Fruit fly (Drosophila melanogaster) whole organism, embryonic: Measurements from ENCODE around the gene kek4.

ENCODE experiments used
- Ada2b ChIP-seq: fragments of 200-800 bp; sonication (Bioruptor generic); IDR thresholded peaks from 2 replicates; pipeline ENCODE4 v1.3.6; 2022; ENCODE audit warnings: missing biosample characterization, missing genetic modification characterization
- Atf3 ChIP-seq: fragments of 200-800 bp; sonication (Bioruptor generic); optimal IDR thresholded peaks from 3 replicates; lab custom pipeline; 2016; ENCODE audit warnings: missing biosample characterization, missing genetic modification characterization
- BtbVII ChIP-seq: fragments of 200-800 bp; sonication (Bioruptor generic); optimal IDR thresholded peaks from 3 replicates; lab custom pipeline; 2017; ENCODE audit warnings: missing biosample characterization, mild to moderate bottlenecking, missing genetic modification characterization
- CG10274 ChIP-seq: fragments of 200-800 bp; sonication (Bioruptor generic); optimal IDR thresholded peaks from 3 replicates; lab custom pipeline; 2017; ENCODE audit warnings: missing biosample characterization, mild to moderate bottlenecking, missing genetic modification characterization
- CG12769 ChIP-seq: fragments of 200-800 bp; sonication (Bioruptor generic); optimal IDR thresholded peaks from 2 replicates; lab custom pipeline; 2019; ENCODE audit warnings: missing biosample characterization, mild to moderate bottlenecking, missing genetic modification characterization, moderate library complexity
- CG13894 ChIP-seq: fragments of 200-800 bp; sonication (Bioruptor generic); optimal IDR thresholded peaks from 3 replicates; lab custom pipeline; 2018; ENCODE audit warnings: missing biosample characterization, mild to moderate bottlenecking, missing genetic modification characterization, moderate library complexity
- CG15073 ChIP-seq: fragments of 200-800 bp; sonication (Bioruptor generic); optimal IDR thresholded peaks from 2 replicates; lab custom pipeline; 2016; ENCODE audit warnings: missing biosample characterization, missing genetic modification characterization
- CG1603 ChIP-seq: fragments of 200-800 bp; sonication (Bioruptor generic); optimal IDR thresholded peaks from 2 replicates; lab custom pipeline; 2019; ENCODE audit warnings: missing biosample characterization, mild to moderate bottlenecking, missing genetic modification characterization, moderate library complexity
- CG1792 ChIP-seq: fragments of 200-800 bp; sonication (Bioruptor generic); optimal IDR thresholded peaks from 2 replicates; lab custom pipeline; 2016; ENCODE audit warnings: missing biosample characterization, missing genetic modification characterization
- CG18476 ChIP-seq: fragments of 200-800 bp; sonication (Bioruptor generic); optimal IDR thresholded peaks from 2 replicates; lab custom pipeline; 2016; ENCODE audit warnings: missing biosample characterization, mild to moderate bottlenecking, missing genetic modification characterization
- CG2199 ChIP-seq: fragments of 200-800 bp; sonication (Bioruptor generic); IDR thresholded peaks from 3 replicates; pipeline ENCODE4 v1.3.6; 2022; ENCODE audit warnings: missing biosample characterization, missing genetic modification characterization
- CG30431 ChIP-seq: fragments of 200-800 bp; sonication (Bioruptor generic); optimal IDR thresholded peaks from 2 replicates; lab custom pipeline; 2017; ENCODE audit warnings: missing biosample characterization, missing genetic modification characterization
- CG31365 ChIP-seq: fragments of 200-800 bp; sonication (Bioruptor generic); optimal IDR thresholded peaks from 2 replicates; lab custom pipeline; 2018; ENCODE audit warnings: missing biosample characterization, mild to moderate bottlenecking, missing genetic modification characterization
- CG4328 ChIP-seq: fragments of 200-800 bp; sonication (Bioruptor generic); optimal IDR thresholded peaks from 3 replicates; lab custom pipeline; 2017; ENCODE audit warnings: missing biosample characterization, missing genetic modification reagents, missing genetic modification characterization
- CG5180 ChIP-seq: fragments of 200-800 bp; sonication (Bioruptor generic); optimal IDR thresholded peaks from 3 replicates; lab custom pipeline; 2017; ENCODE audit warnings: missing biosample characterization, missing genetic modification characterization, mild to moderate bottlenecking, moderate library complexity, missing genetic modification reagents
- CG6272 ChIP-seq: fragments of 200-800 bp; sonication (Bioruptor generic); IDR thresholded peaks from 2 replicates; pipeline ENCODE4 v1.3.6; 2022; ENCODE audit warnings: missing biosample characterization, missing genetic modification characterization
- CG6689 ChIP-seq: fragments of 200-800 bp; sonication (Bioruptor generic); IDR thresholded peaks from 2 replicates; pipeline ENCODE4 v1.3.6; 2022; ENCODE audit warnings: missing biosample characterization, missing genetic modification characterization
- CG6765 ChIP-seq: fragments of 200-800 bp; sonication (Bioruptor generic); optimal IDR thresholded peaks from 3 replicates; lab custom pipeline; 2017; ENCODE audit warnings: missing biosample characterization, mild to moderate bottlenecking, missing genetic modification characterization
- D ChIP-seq, 2 experiments: fragments of 200-800 bp in 1 of 2; fragments of >200 bp in 1 of 2; sonication (Bioruptor generic) in 1 of 2; optimal IDR thresholded peaks; 2 replicates in 1 of 2; 3 replicates in 1 of 2; lab custom pipeline; 2017; ENCODE audit warnings: mild to moderate bottlenecking in 1 of 2, missing biosample characterization in 1 of 2, missing genetic modification characterization in 1 of 2, missing genetic modification reagents in 1 of 2
- D19A ChIP-seq: fragments of 200-800 bp; optimal IDR thresholded peaks from 3 replicates; lab custom pipeline; 2019; ENCODE audit warnings: missing biosample characterization, mild to moderate bottlenecking, missing genetic modification characterization, moderate library complexity
- D19B ChIP-seq: fragments of 200-800 bp; sonication (Bioruptor generic); optimal IDR thresholded peaks from 2 replicates; lab custom pipeline; 2017; ENCODE audit warnings: missing biosample characterization, mild to moderate bottlenecking, missing genetic modification characterization
- Dad ChIP-seq: fragments of 200-800 bp; sonication (Bioruptor generic); optimal IDR thresholded peaks from 3 replicates; lab custom pipeline; 2016; ENCODE audit warnings: missing biosample characterization, missing genetic modification characterization
- Dref ChIP-seq: fragments of 200-800 bp; sonication (Bioruptor generic); IDR thresholded peaks from 2 replicates; pipeline ENCODE4 v1.3.6; 2022; ENCODE audit warnings: missing biosample characterization, missing genetic modification characterization
- Fer2 ChIP-seq: fragments of 200-800 bp; sonication (Bioruptor generic); optimal IDR thresholded peaks from 2 replicates; lab custom pipeline; 2018; ENCODE audit warnings: missing biosample characterization, mild to moderate bottlenecking, missing genetic modification characterization, moderate library complexity
- HLH3B ChIP-seq: fragments of 200-800 bp; sonication (Bioruptor generic); IDR thresholded peaks from 2 replicates; pipeline ENCODE4 v1.3.6; 2022; ENCODE audit warnings: missing biosample characterization, missing genetic modification characterization
- NC2β ChIP-seq: fragments of 200-800 bp; sonication (Bioruptor generic); optimal IDR thresholded peaks from 2 replicates; lab custom pipeline; 2016; ENCODE audit warnings: missing biosample characterization, missing genetic modification characterization
- Ravus ChIP-seq: fragments of 200-800 bp; sonication (Bioruptor generic); IDR thresholded peaks from 2 replicates; pipeline ENCODE4 v1.3.6; 2022; ENCODE audit warnings: missing biosample characterization, missing genetic modification characterization
- Sox100B ChIP-seq: fragments of 200-800 bp; sonication (Bioruptor generic); optimal IDR thresholded peaks from 3 replicates; lab custom pipeline; 2018; ENCODE audit warnings: missing biosample characterization, mild to moderate bottlenecking, missing genetic modification characterization
- Sry-β ChIP-seq: fragments of 200-800 bp; sonication (Bioruptor generic); optimal IDR thresholded peaks from 2 replicates; lab custom pipeline; 2018; ENCODE audit warnings: missing biosample characterization, mild to moderate bottlenecking, missing genetic modification characterization, moderate library complexity
- Vsx1 ChIP-seq: fragments of 200-800 bp; sonication (Bioruptor generic); optimal IDR thresholded peaks from 2 replicates; lab custom pipeline; 2017; ENCODE audit warnings: missing biosample characterization, mild to moderate bottlenecking, missing genetic modification characterization, missing genetic modification reagents
- abd-A ChIP-seq: fragments of 200-800 bp; sonication (Bioruptor generic); optimal IDR thresholded peaks from 3 replicates; lab custom pipeline; 2019; ENCODE audit warnings: missing biosample characterization, mild to moderate bottlenecking, missing genetic modification characterization, moderate library complexity
- ato ChIP-seq: fragments of 200-800 bp; sonication (Bioruptor generic); IDR thresholded peaks from 2 replicates; pipeline ENCODE4 v1.3.6; 2022; ENCODE audit warnings: missing biosample characterization, missing genetic modification characterization; ENCODE audit not compliant: partially characterized antibody
- bigmax ChIP-seq: fragments of 200-800 bp; sonication (Bioruptor generic); optimal IDR thresholded peaks from 2 replicates; lab custom pipeline; 2018; ENCODE audit warnings: missing biosample characterization, mild to moderate bottlenecking, missing genetic modification characterization
- cwo ChIP-seq: fragments of 200-800 bp; sonication (Bioruptor generic); optimal IDR thresholded peaks from 3 replicates; lab custom pipeline; 2017; ENCODE audit warnings: missing biosample characterization, missing genetic modification characterization, mild to moderate bottlenecking, moderate library complexity, missing genetic modification reagents
- dpn ChIP-seq, 2 experiments: fragments of 200-800 bp; sonication (Bioruptor generic); optimal IDR thresholded peaks; 3 replicates each; lab custom pipeline; 2016; ENCODE audit warnings: missing biosample characterization in 2 of 2, missing genetic modification characterization in 2 of 2
- gt ChIP-seq: fragments of 200-800 bp; sonication (Bioruptor generic); IDR thresholded peaks from 2 replicates; pipeline ENCODE4 v1.3.6; 2022; ENCODE audit warnings: missing biosample characterization, missing genetic modification characterization
- her ChIP-seq: fragments of 200-800 bp; sonication (Bioruptor generic); optimal IDR thresholded peaks from 2 replicates; lab custom pipeline; 2016; ENCODE audit warnings: missing biosample characterization, missing genetic modification characterization
- kay ChIP-seq: fragments of 200-800 bp; sonication (Bioruptor generic); optimal IDR thresholded peaks from 2 replicates; lab custom pipeline; 2016; ENCODE audit warnings: missing biosample characterization, missing genetic modification characterization
- kni ChIP-seq: fragments of 200-800 bp; sonication (Bioruptor generic); optimal IDR thresholded peaks from 3 replicates; lab custom pipeline; 2017; ENCODE audit warnings: mild to moderate bottlenecking, missing biosample characterization, missing genetic modification reagents, missing genetic modification characterization
- lbe ChIP-seq: fragments of 200-800 bp; sonication (Bioruptor generic); optimal IDR thresholded peaks from 2 replicates; lab custom pipeline; 2016; ENCODE audit warnings: missing biosample characterization, mild to moderate bottlenecking, missing genetic modification characterization
- pnt ChIP-seq: fragments of 200-800 bp; sonication (Bioruptor generic); optimal IDR thresholded peaks from 3 replicates; lab custom pipeline; 2016; ENCODE audit warnings: missing biosample characterization, missing genetic modification characterization
- psq ChIP-seq: fragments of 200-800 bp; sonication (Bioruptor generic); optimal IDR thresholded peaks from 2 replicates; lab custom pipeline; 2017; ENCODE audit warnings: missing biosample characterization, missing genetic modification characterization
- sc ChIP-seq, 3 experiments: fragments of >200 bp in 2 of 3; fragments of 200-800 bp in 1 of 3; sonication (Bioruptor generic) in 1 of 3; optimal IDR thresholded peaks; 2 replicates in 2 of 3; 3 replicates in 1 of 3; lab custom pipeline; 2017; ENCODE audit warnings: mild to moderate bottlenecking in 1 of 3, missing biosample characterization in 1 of 3, missing genetic modification characterization in 1 of 3, missing genetic modification reagents in 1 of 3
- sima ChIP-seq: fragments of 200-800 bp; sonication (Bioruptor generic); optimal IDR thresholded peaks from 2 replicates; lab custom pipeline; 2016; ENCODE audit warnings: missing biosample characterization, missing genetic modification characterization
- sisA ChIP-seq: fragments of 200-800 bp; sonication (Bioruptor generic); IDR thresholded peaks from 2 replicates; pipeline ENCODE4 v1.3.6; 2022; ENCODE audit warnings: missing biosample characterization, missing genetic modification characterization
- stwl ChIP-seq: fragments of 200-800 bp; sonication (Bioruptor generic); optimal IDR thresholded peaks from 3 replicates; lab custom pipeline; 2018; ENCODE audit warnings: missing biosample characterization, mild to moderate bottlenecking, missing genetic modification characterization, moderate library complexity
- toy ChIP-seq: fragments of 200-800 bp; sonication (Bioruptor generic); IDR thresholded peaks from 2 replicates; pipeline ENCODE4 v1.3.6; 2022; ENCODE audit warnings: missing biosample characterization, missing genetic modification characterization
- trh ChIP-seq: fragments of 200-800 bp; sonication (Bioruptor generic); optimal IDR thresholded peaks from 2 replicates; lab custom pipeline; 2016; ENCODE audit warnings: missing biosample characterization, missing genetic modification characterization
- vvl ChIP-seq: fragments of 200-800 bp; sonication (Bioruptor generic); IDR thresholded peaks from 2 replicates; pipeline ENCODE4 v1.3.6; 2022; ENCODE audit warnings: missing biosample characterization, missing genetic modification characterization
- zf30C ChIP-seq: fragments of 200-800 bp; sonication (Bioruptor generic); optimal IDR thresholded peaks from 3 replicates; lab custom pipeline; 2018; ENCODE audit warnings: missing biosample characterization, mild to moderate bottlenecking, missing genetic modification characterization

The kek4 gene

DNA sequence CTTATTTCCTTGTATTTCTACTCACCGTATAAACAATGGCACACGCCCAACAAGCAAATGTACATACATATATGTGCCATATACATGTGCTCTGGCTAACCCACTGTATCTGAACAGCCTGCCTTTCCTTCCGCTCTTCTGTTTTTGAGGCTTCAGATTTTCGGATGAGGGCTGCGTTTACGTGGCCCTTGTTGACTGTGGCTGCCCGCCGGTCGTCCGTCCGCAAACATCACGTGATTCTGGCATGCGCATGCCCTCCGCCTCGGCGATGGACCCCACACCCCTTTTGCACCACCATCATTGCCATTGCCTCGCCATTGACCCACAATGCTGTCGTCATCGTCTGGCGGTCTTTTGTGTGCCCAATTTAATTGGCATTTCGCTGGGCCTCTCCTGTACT, 9.9 kb downstream of the kek4 start (continued):
- TF ChIP-seq D (optimal IDR thresholded peaks at IDR 0.05; lab: Kevin White, UChicago) (no peak), D (GFP tag; optimal IDR thresholded peaks at IDR 0.05; lab: Kevin White, UChicago) (peak; percentile 37), stwl (tag; lab: Kevin White, UChicago) (no peak), HLH3B (GFP tag; lab: Robert Waterston, UW) (peak; percentile 30; the same call in 1 of the 2 replicates), CG15073 (GFP tag; lab: Kevin White, UChicago) (no peak), her (no peak), Vsx1 (GFP tag; lab: Kevin White, UChicago) (peak; percentile 25), toy (no peak), abd-A (tag; lab: Kevin White, UChicago) (peak; percentile 64), Ravus (GFP tag; lab: Robert Waterston, UW) (no peak), CG31365 (peak; percentile 41), CG4328 (GFP tag; lab: Kevin White, UChicago) (peak; percentile 57), D19B (GFP tag; lab: Kevin White, UChicago) (no peak), pnt (GFP tag; lab: Kevin White, UChicago) (no peak), Dref (GFP tag; lab: Robert Waterston, UW) (no peak), CG2199 (GFP tag; lab: Robert Waterston, UW) (peak; percentile 88; the same call in 2 of the 3 replicates), kay (GFP tag; lab: Kevin White, UChicago) (no peak), psq (GFP tag; lab: Kevin White, UChicago) (no peak), Fer2 (tag; lab: Kevin White, UChicago) (no peak), vvl (GFP tag; lab: Robert Waterston, UW) (peak; percentile 60; the same call in 1 of the 2 replicates), ato (GFP tag; lab: Robert Waterston, UW) (no peak), CG1603 (peak; percentile 20), CG5180 (GFP tag; lab: Kevin White, UChicago) (peak; percentile 38), CG12769 (peak; percentile 85), NC2β (GFP tag; lab: Kevin White, UChicago) (no peak), sima (GFP tag; lab: Kevin White, UChicago) (no peak), gt (GFP tag; lab: Robert Waterston, UW) (no peak), bigmax (GFP tag; lab: Kevin White, UChicago) (no peak), lbe (GFP tag; lab: Kevin White, UChicago) (no peak), sisA (no peak), CG1792 (no peak), CG6689 (GFP tag; lab: Robert Waterston, UW) (no peak), Sox100B (peak; percentile 9), dpn (GFP tag; optimal IDR thresholded peaks at IDR 0.05; lab: Kevin White, UChicago) (no peak), Ada2b (no peak), cwo (GFP tag; lab: Kevin White, UChicago) (peak; percentile 99), CG6272 (GFP tag; lab: Robert Waterston, UW) (no peak), BtbVII (GFP tag; lab: Kevin White, UChicago) (no peak), Dad (GFP tag; lab: Kevin White, UChicago) (peak; percentile 3), CG13894 (peak; percentile 93), CG18476 (GFP tag; lab: Kevin White, UChicago) (no peak), Sry-β (GFP tag; lab: Kevin White, UChicago) (no peak), CG6765 (GFP tag; lab: Kevin White, UChicago) (no peak), zf30C (no peak), CG30431 (GFP tag; lab: Kevin White, UChicago) (no peak), Atf3 (peak; percentile 44), CG10274 (GFP tag; lab: Kevin White, UChicago) (no peak), trh (GFP tag; lab: Kevin White, UChicago) (no peak), D19A (no peak), sc (optimal IDR thresholded peaks at IDR 0.05; lab: Kevin White, UChicago) (no peak), sc (GFP tag; optimal IDR thresholded peaks at IDR 0.05; lab: Kevin White, UChicago) (no peak), kni (GFP tag; lab: Kevin White, UChicago) (peak; percentile 83)
